Fruit fly (Drosophila melanogaster) whole organism, embryonic: ENCODE data around the gene hng2.
A peak's percentile ranks its signal among the peaks of the same experiment; 100 is the strongest.

Source experiments
- B-H1 ChIP-seq: fragments of 200-800 bp; sonication (Bioruptor generic); IDR thresholded peaks from 3 replicates; pipeline ENCODE4 v1.3.6; 2022; ENCODE audit warnings: missing biosample characterization, missing genetic modification characterization
- Blimp-1 ChIP-seq: fragments of 200-800 bp; sonication (Bioruptor generic); optimal IDR thresholded peaks from 3 replicates; lab custom pipeline; 2018; ENCODE audit warnings: missing biosample characterization, missing genetic modification characterization, mild to moderate bottlenecking, moderate library complexity, missing genetic modification reagents
- CG11247 ChIP-seq: fragments of 200-800 bp; sonication (Bioruptor generic); IDR thresholded peaks from 2 replicates; pipeline ENCODE4 v1.3.6; 2022; ENCODE audit warnings: missing biosample characterization, missing genetic modification characterization
- CG11695 ChIP-seq: fragments of 200-800 bp; sonication (Bioruptor generic); IDR thresholded peaks from 3 replicates; pipeline ENCODE4 v1.3.6; 2022; ENCODE audit warnings: missing biosample characterization, missing genetic modification characterization
- CG14050 ChIP-seq: fragments of 200-800 bp; sonication (Bioruptor generic); IDR thresholded peaks from 3 replicates; pipeline ENCODE4 v1.3.6; 2022; ENCODE audit warnings: missing biosample characterization, missing genetic modification characterization
- CG14441 ChIP-seq: fragments of 200-800 bp; sonication (Bioruptor generic); IDR thresholded peaks from 2 replicates; pipeline ENCODE4 v1.3.6; 2022; ENCODE audit warnings: missing biosample characterization, missing genetic modification characterization
- CG14667 ChIP-seq: fragments of 200-800 bp; sonication (Bioruptor generic); IDR thresholded peaks from 2 replicates; pipeline ENCODE4 v1.3.6; 2022; ENCODE audit warnings: missing biosample characterization, missing genetic modification characterization
- CG14710 ChIP-seq: fragments of 200-800 bp; sonication (Bioruptor generic); optimal IDR thresholded peaks from 3 replicates; lab custom pipeline; 2019; ENCODE audit warnings: missing biosample characterization, mild to moderate bottlenecking, missing genetic modification characterization, moderate library complexity
- CG15011 ChIP-seq: fragments of 200-800 bp; sonication (Bioruptor generic); optimal IDR thresholded peaks from 3 replicates; lab custom pipeline; 2018; ENCODE audit warnings: missing biosample characterization, mild to moderate bottlenecking, missing genetic modification characterization
- CG16815 ChIP-seq: fragments of 200-800 bp; sonication (Bioruptor generic); optimal IDR thresholded peaks from 3 replicates; lab custom pipeline; 2017; ENCODE audit warnings: missing biosample characterization, mild to moderate bottlenecking, missing genetic modification characterization
- CG17912 ChIP-seq: fragments of 200-800 bp; sonication (Bioruptor generic); optimal IDR thresholded peaks from 2 replicates; lab custom pipeline; 2018; ENCODE audit warnings: missing biosample characterization, mild to moderate bottlenecking, missing genetic modification characterization
- CG18619 ChIP-seq: fragments of 200-800 bp; sonication (Bioruptor generic); optimal IDR thresholded peaks from 3 replicates; lab custom pipeline; 2017; ENCODE audit warnings: missing biosample characterization, mild to moderate bottlenecking, missing genetic modification characterization
- CG3065 ChIP-seq: fragments of 200-800 bp; sonication (Bioruptor generic); optimal IDR thresholded peaks from 2 replicates; lab custom pipeline; 2016; ENCODE audit warnings: missing biosample characterization, missing genetic modification characterization
- CG31388 ChIP-seq: fragments of 200-800 bp; sonication (Bioruptor generic); optimal IDR thresholded peaks from 2 replicates; lab custom pipeline; 2016; ENCODE audit warnings: missing biosample characterization, missing genetic modification characterization
- CG34422 ChIP-seq: fragments of 200-800 bp; sonication (Bioruptor generic); IDR thresholded peaks from 3 replicates; pipeline ENCODE4 v1.3.6; 2022; ENCODE audit warnings: missing biosample characterization, missing genetic modification characterization
- CG4730 ChIP-seq: fragments of 200-800 bp; sonication (Bioruptor generic); IDR thresholded peaks from 2 replicates; pipeline ENCODE4 v1.3.6; 2022; ENCODE audit warnings: missing biosample characterization, missing genetic modification characterization
- CG6765 ChIP-seq: fragments of 200-800 bp; sonication (Bioruptor generic); optimal IDR thresholded peaks from 3 replicates; lab custom pipeline; 2017; ENCODE audit warnings: missing biosample characterization, mild to moderate bottlenecking, missing genetic modification characterization
- CG7786 ChIP-seq: fragments of 200-800 bp; sonication (Bioruptor generic); optimal IDR thresholded peaks from 2 replicates; lab custom pipeline; 2016; ENCODE audit warnings: missing biosample characterization, missing genetic modification characterization
- CG8388 ChIP-seq: fragments of 200-800 bp; sonication (Bioruptor generic); optimal IDR thresholded peaks from 2 replicates; lab custom pipeline; 2019; ENCODE audit warnings: missing biosample characterization, mild to moderate bottlenecking, missing genetic modification characterization, moderate library complexity
- CG9932 ChIP-seq: fragments of 200-800 bp; sonication (Bioruptor generic); IDR thresholded peaks from 2 replicates; pipeline ENCODE4 v1.3.6; 2022; ENCODE audit warnings: missing biosample characterization, missing genetic modification characterization
- Dbx ChIP-seq: fragments of 200-800 bp; sonication (Bioruptor generic); IDR thresholded peaks from 3 replicates; pipeline ENCODE4 v1.3.6; 2022; ENCODE audit warnings: missing biosample characterization, missing genetic modification characterization
- Deaf1 ChIP-seq: fragments of 200-800 bp; optimal IDR thresholded peaks from 3 replicates; lab custom pipeline; 2019; ENCODE audit warnings: missing biosample characterization, mild to moderate bottlenecking, missing genetic modification characterization, moderate library complexity
- E2f1 ChIP-seq: fragments of 200-800 bp; sonication (Bioruptor generic); IDR thresholded peaks from 2 replicates; pipeline ENCODE4 v1.3.6; 2022; ENCODE audit warnings: missing biosample characterization, missing genetic modification characterization
- Hr78 ChIP-seq, 2 experiments: fragments of 200-800 bp in 1 of 2; fragments of >200 bp in 1 of 2; sonication (Bioruptor generic) in 1 of 2; optimal IDR thresholded peaks; 2 replicates each; lab custom pipeline; 2017 to 2019; ENCODE audit warnings: missing biosample characterization in 2 of 2, missing genetic modification characterization in 2 of 2, mild to moderate bottlenecking in 1 of 2, moderate library complexity in 1 of 2
- Mes4 ChIP-seq: fragments of 200-800 bp; sonication (Bioruptor generic); optimal IDR thresholded peaks from 2 replicates; lab custom pipeline; 2016; ENCODE audit warnings: missing biosample characterization, missing genetic modification characterization
- Optix ChIP-seq: fragments of 200-800 bp; sonication (Bioruptor generic); IDR thresholded peaks from 3 replicates; pipeline ENCODE4 v1.3.6; 2022; ENCODE audit warnings: missing biosample characterization, missing genetic modification characterization
- Ravus ChIP-seq: fragments of 200-800 bp; sonication (Bioruptor generic); IDR thresholded peaks from 2 replicates; pipeline ENCODE4 v1.3.6; 2022; ENCODE audit warnings: missing biosample characterization, missing genetic modification characterization
- Rx ChIP-seq: fragments of 200-800 bp; sonication (Bioruptor generic); IDR thresholded peaks from 2 replicates; pipeline ENCODE4 v1.3.6; 2022; ENCODE audit warnings: missing biosample characterization, missing genetic modification characterization
- Taf1 ChIP-seq: fragments of 200-800 bp; sonication (Bioruptor generic); IDR thresholded peaks from 2 replicates; pipeline ENCODE4 v1.3.6; 2022; ENCODE audit warnings: missing biosample characterization, missing genetic modification characterization
- Xbp1 ChIP-seq: fragments of 200-800 bp; sonication (Bioruptor generic); optimal IDR thresholded peaks from 3 replicates; lab custom pipeline; 2016; ENCODE audit warnings: missing biosample characterization, mild to moderate bottlenecking, missing genetic modification characterization
- bcd ChIP-seq: fragments of 200-800 bp; sonication (Bioruptor generic); optimal IDR thresholded peaks from 2 replicates; lab custom pipeline; 2017; ENCODE audit warnings: missing biosample characterization, mild to moderate bottlenecking, missing genetic modification characterization
- cas ChIP-seq: fragments of 200-800 bp; sonication (Bioruptor generic); IDR thresholded peaks from 2 replicates; pipeline ENCODE4 v1.3.6; 2022; ENCODE audit warnings: missing biosample characterization, missing genetic modification characterization
- chif ChIP-seq, 2 experiments: fragments of 200-800 bp; sonication (Bioruptor generic); optimal IDR thresholded peaks; 3 replicates each; lab custom pipeline; 2016; ENCODE audit warnings: missing biosample characterization in 2 of 2, missing genetic modification characterization in 2 of 2
- chn ChIP-seq: fragments of 200-800 bp; sonication (Bioruptor generic); optimal IDR thresholded peaks from 2 replicates; lab custom pipeline; 2016; ENCODE audit warnings: missing biosample characterization, missing genetic modification characterization
- dati ChIP-seq: fragments of 200-800 bp; sonication (Bioruptor generic); IDR thresholded peaks from 2 replicates; pipeline ENCODE4 v1.3.6; 2022; ENCODE audit warnings: missing biosample characterization, missing genetic modification characterization
- dmrt99B ChIP-seq: fragments of 200-800 bp; sonication (Bioruptor generic); optimal IDR thresholded peaks from 2 replicates; lab custom pipeline; 2018; ENCODE audit warnings: missing biosample characterization, mild to moderate bottlenecking, missing genetic modification characterization, moderate library complexity
- esg ChIP-seq: fragments of 200-800 bp; sonication (Bioruptor generic); conservative IDR thresholded peaks from 2 replicates; pipeline ENCODE4 v1.3.6; 2022; ENCODE audit warnings: missing biosample characterization, missing genetic modification characterization
- grn ChIP-seq: fragments of 200-800 bp; sonication (Bioruptor generic); optimal IDR thresholded peaks from 3 replicates; lab custom pipeline; 2017; ENCODE audit warnings: missing biosample characterization, missing genetic modification characterization
- jigr1 ChIP-seq: fragments of 200-800 bp; sonication (Bioruptor generic); IDR thresholded peaks from 3 replicates; pipeline ENCODE4 v1.3.6; 2022; ENCODE audit warnings: missing biosample characterization, missing genetic modification characterization
- klu ChIP-seq: fragments of 200-800 bp; sonication (Bioruptor generic); IDR thresholded peaks from 2 replicates; pipeline ENCODE4 v1.3.6; 2022; ENCODE audit warnings: missing biosample characterization, missing genetic modification characterization
- lola ChIP-seq, 3 experiments: fragments of >200 bp in 2 of 3; fragments of 200-800 bp in 1 of 3; sonication (Bioruptor generic) in 1 of 3; optimal IDR thresholded peaks; 2 replicates each; lab custom pipeline; 2017 to 2019; ENCODE audit warnings: missing biosample characterization in 3 of 3, missing genetic modification characterization in 3 of 3, mild to moderate bottlenecking in 1 of 3, moderate library complexity in 1 of 3
- lov ChIP-seq, 2 experiments: fragments of 200-800 bp in 1 of 2; fragments of >200 bp in 1 of 2; sonication (Bioruptor generic) in 1 of 2; IDR thresholded peaks in 1 of 2; optimal IDR thresholded peaks in 1 of 2; 2 replicates in 1 of 2; 3 replicates in 1 of 2; pipeline versions ENCODE4 v1.3.6 to Lab custom; 2017 to 2022; ENCODE audit warnings: missing biosample characterization in 1 of 2, missing genetic modification characterization in 1 of 2
- pb ChIP-seq: fragments of 200-800 bp; sonication (Bioruptor generic); optimal IDR thresholded peaks from 3 replicates; lab custom pipeline; 2016; ENCODE audit warnings: missing biosample characterization, missing genetic modification characterization
- run ChIP-seq: fragments of 200-800 bp; sonication (Bioruptor generic); optimal IDR thresholded peaks from 3 replicates; lab custom pipeline; 2018; ENCODE audit warnings: missing biosample characterization, mild to moderate bottlenecking, missing genetic modification characterization
- sens ChIP-seq: fragments of 200-800 bp; sonication (Bioruptor generic); peaks from one replicate; lab custom pipeline; 2016; ENCODE audit warnings: missing biosample characterization, missing genetic modification characterization
- seq ChIP-seq: fragments of 200-800 bp; sonication (Bioruptor generic); IDR thresholded peaks from 2 replicates; pipeline ENCODE4 v1.3.6; 2022; ENCODE audit warnings: missing biosample characterization, missing genetic modification characterization
- slp2 ChIP-seq: fragments of 200-800 bp; sonication (Bioruptor generic); optimal IDR thresholded peaks from 2 replicates; lab custom pipeline; 2016; ENCODE audit warnings: missing biosample characterization, missing genetic modification characterization
- sr ChIP-seq: fragments of 200-800 bp; sonication (Bioruptor generic); IDR thresholded peaks from 3 replicates; pipeline ENCODE4 v1.3.6; 2022; ENCODE audit warnings: missing biosample characterization, missing genetic modification characterization
- tio ChIP-seq: fragments of 200-800 bp; sonication (Bioruptor generic); optimal IDR thresholded peaks from 2 replicates; lab custom pipeline; 2017; ENCODE audit warnings: missing biosample characterization, missing genetic modification characterization, inconsistent platforms
- zen2 ChIP-seq: fragments of 200-800 bp; sonication (Bioruptor generic); IDR thresholded peaks from 3 replicates; pipeline ENCODE4 v1.3.6; 2022; ENCODE audit warnings: missing biosample characterization, missing genetic modification characterization; ENCODE audit not compliant: partially characterized antibody

Gene hng2

DNA sequence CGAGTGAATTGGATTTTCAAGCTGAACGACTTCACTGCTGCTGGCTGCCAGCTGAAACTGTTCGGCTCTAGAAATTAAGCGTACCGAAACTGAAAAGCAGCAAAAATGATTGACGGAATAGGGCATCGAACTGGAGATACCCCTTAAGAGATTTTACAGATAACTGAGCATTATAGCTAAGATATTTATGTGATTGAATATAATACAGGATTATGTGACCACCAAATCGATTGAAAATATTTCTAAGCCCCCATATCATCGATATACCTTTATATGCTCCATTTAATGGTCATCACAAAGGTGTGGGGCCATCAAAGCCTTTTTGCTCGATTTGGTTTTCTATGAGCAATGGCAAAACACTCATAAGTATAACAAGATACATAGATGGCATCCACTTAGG lies 21.3 kb upstream of the hng2 start (continued):
- peak in 1 of 2 experiments; percentile 54 for TF ChIP-seq chif (GFP tag; optimal IDR thresholded peaks at IDR 0.05; lab: Kevin White, UChicago)
- no peak for TF ChIP-seq dati (GFP tag; lab: Robert Waterston, UW)
- peak; percentile 84 for TF ChIP-seq sens
- no peak for TF ChIP-seq CG31388
- peak; percentile 44; the same call in 1 of the 3 replicates for TF ChIP-seq CG14050 (GFP tag; lab: Robert Waterston, UW)
- 0 out of 2 replicates have a peak, but pooled peaks have one; percentile 2 for TF ChIP-seq Ravus (GFP tag; lab: Robert Waterston, UW)
- TF ChIP-seq CG4730 (GFP tag; lab: Robert Waterston, UW): peak; percentile 37; the same call in 1 of the 2 replicates
- no peak for TF ChIP-seq klu (GFP tag; lab: Robert Waterston, UW)
- no peak for TF ChIP-seq lola (GFP tag; optimal IDR thresholded peaks at IDR 0.05; lab: Kevin White, UChicago)
- TF ChIP-seq B-H1 (GFP tag; lab: Robert Waterston, UW): peak; percentile 47; the same call in 2 of the 3 replicates
- TF ChIP-seq seq (GFP tag; lab: Robert Waterston, UW): peak; percentile 31; the same call in 1 of the 2 replicates
- TF ChIP-seq bcd (GFP tag; lab: Kevin White, UChicago): peak; percentile 38
- TF ChIP-seq tio (GFP tag; lab: Kevin White, UChicago): peak; percentile 29
- TF ChIP-seq sr (GFP tag; lab: Robert Waterston, UW): no peak
- TF ChIP-seq Rx (GFP tag; lab: Robert Waterston, UW): peak; percentile 37; the same call in 1 of the 2 replicates
- TF ChIP-seq CG7786: peak; percentile 10
- TF ChIP-seq CG17912 (GFP tag; lab: Kevin White, UChicago): no peak
- peak; percentile 62; the same call in 2 of the 3 replicates for TF ChIP-seq CG34422 (GFP tag; lab: Robert Waterston, UW)
- no peak for TF ChIP-seq grn (GFP tag; lab: Kevin White, UChicago)
- TF ChIP-seq E2f1 (GFP tag; lab: Robert Waterston, UW): peak; percentile 55; the same call in 1 of the 2 replicates
- no peak for TF ChIP-seq Optix (GFP tag; lab: Robert Waterston, UW)
- TF ChIP-seq cas (GFP tag; lab: Robert Waterston, UW): peak; percentile 29; the same call in 1 of the 2 replicates
- peak; percentile 23 for TF ChIP-seq chn
- TF ChIP-seq CG3065 (GFP tag; lab: Kevin White, UChicago): no peak
- TF ChIP-seq CG9932 (GFP tag; lab: Robert Waterston, UW): peak; percentile 69
- TF ChIP-seq CG14441 (GFP tag; lab: Robert Waterston, UW): peak; percentile 68
- TF ChIP-seq CG18619: peak; percentile 8
- TF ChIP-seq dmrt99B (tag; lab: Kevin White, UChicago): no peak
- TF ChIP-seq esg: peak; percentile 58
- 0 out of 2 replicates have a peak, but pooled peaks have one; percentile 44 for TF ChIP-seq Taf1
- TF ChIP-seq CG14710: no peak
- TF ChIP-seq Xbp1 (GFP tag; lab: Kevin White, UChicago): peak; percentile 59
- peak; percentile 28; the same call in 1 of the 2 replicates for TF ChIP-seq CG14667
- TF ChIP-seq CG11247: peak; percentile 57; the same call in 1 of the 2 replicates
- TF ChIP-seq Hr78 (GFP tag; optimal IDR thresholded peaks at IDR 0.05; lab: Kevin White, UChicago): no peak
- TF ChIP-seq slp2 (GFP tag; lab: Kevin White, UChicago): peak; percentile 2
- no peak for TF ChIP-seq CG15011 (GFP tag; lab: Kevin White, UChicago)
- TF ChIP-seq CG8388 (GFP tag; lab: Kevin White, UChicago): no peak
- peak; percentile 62; the same call in 2 of the 3 replicates for TF ChIP-seq CG11695 (GFP tag; lab: Robert Waterston, UW)
- no peak for TF ChIP-seq Deaf1 (tag; lab: Kevin White, UChicago)
- no peak for TF ChIP-seq jigr1 (GFP tag; lab: Robert Waterston, UW)
- TF ChIP-seq zen2 (GFP tag; lab: Robert Waterston, UW): no peak
- TF ChIP-seq pb (GFP tag; lab: Kevin White, UChicago): peak; percentile 3
- TF ChIP-seq Dbx (GFP tag; lab: Robert Waterston, UW): peak; percentile 51; the same call in 2 of the 3 replicates
- TF ChIP-seq CG6765 (GFP tag; lab: Kevin White, UChicago): no peak
- no peak for TF ChIP-seq Mes4 (GFP tag; lab: Kevin White, UChicago)
- TF ChIP-seq lov (optimal IDR thresholded peaks at IDR 0.05; lab: Kevin White, UChicago): no peak
- TF ChIP-seq lov (GFP tag; IDR thresholded peaks at IDR 0.05; lab: Robert Waterston, UW): no peak
- TF ChIP-seq Blimp-1 (GFP tag; lab: Kevin White, UChicago): no peak
- TF ChIP-seq run (tag; lab: Kevin White, UChicago): no peak
- TF ChIP-seq CG16815: peak; percentile 38
